Fruit fly (Drosophila melanogaster) whole organism, embryonic: ENCODE measurements around the gene Jupiter.

Source experiments
- Asciz ChIP-seq: fragments of 200-800 bp; sonication (Bioruptor generic); optimal IDR thresholded peaks from 2 replicates; lab custom pipeline; 2017; ENCODE audit warnings: missing biosample characterization, mild to moderate bottlenecking, missing genetic modification characterization, missing genetic modification reagents
- CG10321 ChIP-seq: fragments of 200-800 bp; sonication (Bioruptor generic); IDR thresholded peaks from 2 replicates; pipeline ENCODE4 v1.3.6; 2022; ENCODE audit warnings: missing biosample characterization, missing genetic modification characterization
- CG11398 ChIP-seq: fragments of 200-800 bp; sonication (Bioruptor generic); optimal IDR thresholded peaks from 2 replicates; lab custom pipeline; 2016; ENCODE audit warnings: missing biosample characterization, missing genetic modification characterization
- CG11560 ChIP-seq: fragments of 200-800 bp; sonication (Bioruptor generic); IDR thresholded peaks from 3 replicates; pipeline ENCODE4 v1.3.6; 2022; ENCODE audit warnings: missing biosample characterization, missing genetic modification characterization
- CG1233 ChIP-seq: fragments of 200-800 bp; sonication (Bioruptor generic); optimal IDR thresholded peaks from 4 replicates; lab custom pipeline; 2018; ENCODE audit warnings: missing biosample characterization, mild to moderate bottlenecking, missing genetic modification characterization
- CG13624 ChIP-seq: fragments of 200-800 bp; sonication (Bioruptor generic); optimal IDR thresholded peaks from 2 replicates; lab custom pipeline; 2016; ENCODE audit warnings: missing biosample characterization, missing genetic modification characterization
- CG15269 ChIP-seq: fragments of 200-800 bp; sonication (Bioruptor generic); optimal IDR thresholded peaks from 2 replicates; lab custom pipeline; 2018; ENCODE audit warnings: missing biosample characterization, mild to moderate bottlenecking, missing genetic modification characterization, moderate library complexity
- CG17385 ChIP-seq: fragments of 200-800 bp; sonication (Bioruptor generic); optimal IDR thresholded peaks from 3 replicates; lab custom pipeline; 2018; ENCODE audit warnings: missing biosample characterization, mild to moderate bottlenecking, missing genetic modification characterization
- CG17829 ChIP-seq: fragments of 200-800 bp; optimal IDR thresholded peaks from 2 replicates; lab custom pipeline; 2019; ENCODE audit warnings: missing biosample characterization, mild to moderate bottlenecking, missing genetic modification characterization, moderate library complexity
- CG32532 ChIP-seq: fragments of 200-800 bp; sonication (Bioruptor generic); IDR thresholded peaks from 2 replicates; pipeline ENCODE4 v1.3.6; 2022; ENCODE audit warnings: missing biosample characterization, missing genetic modification characterization
- CG3847 ChIP-seq: fragments of 200-800 bp; sonication (Bioruptor generic); IDR thresholded peaks from 2 replicates; pipeline ENCODE4 v1.3.6; 2022; ENCODE audit warnings: missing biosample characterization, missing genetic modification characterization
- CG4404 ChIP-seq: fragments of 200-800 bp; sonication (Bioruptor generic); IDR thresholded peaks from 2 replicates; pipeline ENCODE4 v1.3.6; 2022; ENCODE audit warnings: missing biosample characterization, missing genetic modification characterization
- CG4854 ChIP-seq: fragments of 200-800 bp; sonication (Bioruptor generic); optimal IDR thresholded peaks from 2 replicates; lab custom pipeline; 2016; ENCODE audit warnings: missing biosample characterization, missing genetic modification characterization, inconsistent platforms
- CG8924 ChIP-seq: fragments of 200-800 bp; optimal IDR thresholded peaks from 3 replicates; lab custom pipeline; 2019; ENCODE audit warnings: missing biosample characterization, mild to moderate bottlenecking, missing genetic modification characterization, moderate library complexity
- CG8944 ChIP-seq: fragments of 200-800 bp; sonication (Bioruptor generic); optimal IDR thresholded peaks from 3 replicates; lab custom pipeline; 2016; ENCODE audit warnings: missing biosample characterization, missing genetic modification characterization
- Dp ChIP-seq: fragments of 200-800 bp; sonication (Bioruptor generic); optimal IDR thresholded peaks from 2 replicates; lab custom pipeline; 2018; ENCODE audit warnings: missing biosample characterization, mild to moderate bottlenecking, missing genetic modification characterization, moderate library complexity
- HLH54F ChIP-seq: fragments of 200-800 bp; sonication (Bioruptor generic); optimal IDR thresholded peaks from 3 replicates; lab custom pipeline; 2016; ENCODE audit warnings: missing biosample characterization, missing genetic modification characterization
- Hey ChIP-seq: fragments of 200-800 bp; sonication (Bioruptor generic); optimal IDR thresholded peaks from 3 replicates; lab custom pipeline; 2018; ENCODE audit warnings: missing biosample characterization, mild to moderate bottlenecking, missing genetic modification characterization
- Hr3 ChIP-seq: fragments of 200-800 bp; sonication (Bioruptor generic); optimal IDR thresholded peaks from 3 replicates; lab custom pipeline; 2016; ENCODE audit warnings: missing biosample characterization, missing genetic modification characterization
- Lhr ChIP-seq: fragments of 200-800 bp; sonication (Bioruptor generic); optimal IDR thresholded peaks from 3 replicates; lab custom pipeline; 2017; ENCODE audit warnings: mild to moderate bottlenecking, missing biosample characterization, missing genetic modification reagents, missing genetic modification characterization
- Lim3 ChIP-seq: fragments of 200-800 bp; sonication (Bioruptor generic); IDR thresholded peaks from 2 replicates; pipeline ENCODE4 v1.3.6; 2022; ENCODE audit warnings: missing biosample characterization, missing genetic modification characterization
- MTF-1 ChIP-seq: fragments of 200-800 bp; sonication (Bioruptor generic); optimal IDR thresholded peaks from 2 replicates; lab custom pipeline; 2018; ENCODE audit warnings: missing biosample characterization, mild to moderate bottlenecking, missing genetic modification characterization, borderline replicate concordance
- Mad ChIP-seq: fragments of 200-800 bp; sonication (Bioruptor generic); optimal IDR thresholded peaks from 2 replicates; lab custom pipeline; 2016; ENCODE audit warnings: missing biosample characterization, missing genetic modification characterization
- Med ChIP-seq: fragments of 200-800 bp; sonication (Bioruptor generic); peaks from one replicate; lab custom pipeline; 2016; ENCODE audit warnings: missing biosample characterization, missing genetic modification characterization, mild to moderate bottlenecking, inconsistent platforms, moderate library complexity
- NC2α ChIP-seq: fragments of 200-800 bp; sonication (Bioruptor generic); optimal IDR thresholded peaks from 2 replicates; lab custom pipeline; 2016; ENCODE audit warnings: missing biosample characterization, missing genetic modification characterization
- NK7.1 ChIP-seq: fragments of 200-800 bp; sonication (Bioruptor generic); optimal IDR thresholded peaks from 3 replicates; lab custom pipeline; 2016; ENCODE audit warnings: missing biosample characterization, missing genetic modification characterization
- Oli ChIP-seq: fragments of 200-800 bp; sonication (Bioruptor generic); optimal IDR thresholded peaks from 2 replicates; lab custom pipeline; 2018; ENCODE audit warnings: missing biosample characterization, mild to moderate bottlenecking, missing genetic modification characterization, moderate library complexity
- Side ChIP-seq: fragments of 200-800 bp; sonication (Bioruptor generic); optimal IDR thresholded peaks from 2 replicates; lab custom pipeline; 2016; ENCODE audit warnings: missing biosample characterization, missing genetic modification characterization
- Six4 ChIP-seq: fragments of 200-800 bp; sonication (Bioruptor generic); optimal IDR thresholded peaks from 2 replicates; lab custom pipeline; 2016; ENCODE audit warnings: missing biosample characterization, missing genetic modification characterization
- Spps ChIP-seq: fragments of 200-800 bp; sonication (Bioruptor generic); optimal IDR thresholded peaks from 2 replicates; lab custom pipeline; 2018; ENCODE audit warnings: missing biosample characterization, mild to moderate bottlenecking, missing genetic modification characterization
- TFAM ChIP-seq: fragments of 200-800 bp; sonication (Bioruptor generic); optimal IDR thresholded peaks from 2 replicates; lab custom pipeline; 2017; ENCODE audit warnings: missing biosample characterization, missing genetic modification characterization, inconsistent platforms
- ase ChIP-seq: fragments of 200-800 bp; sonication (Bioruptor generic); IDR thresholded peaks from 3 replicates; pipeline ENCODE4 v1.3.6; 2022; ENCODE audit warnings: missing biosample characterization, missing genetic modification characterization
- bsh ChIP-seq, 2 experiments: fragments of 200-800 bp; sonication (Bioruptor generic); optimal IDR thresholded peaks; 2 replicates each; lab custom pipeline; 2017 to 2018; ENCODE audit warnings: mild to moderate bottlenecking in 2 of 2, missing biosample characterization in 2 of 2, missing genetic modification characterization in 2 of 2, moderate library complexity in 1 of 2
- chinmo ChIP-seq: fragments of 200-800 bp; sonication (Bioruptor generic); IDR thresholded peaks from 4 replicates; pipeline ENCODE4 v1.3.6; 2022; ENCODE audit warnings: missing biosample characterization, missing genetic modification characterization; ENCODE audit not compliant: partially characterized antibody
- chn ChIP-seq: fragments of 200-800 bp; sonication (Bioruptor generic); optimal IDR thresholded peaks from 2 replicates; lab custom pipeline; 2016; ENCODE audit warnings: missing biosample characterization, missing genetic modification characterization
- da ChIP-seq: fragments of 200-800 bp; sonication (Bioruptor generic); optimal IDR thresholded peaks from 2 replicates; lab custom pipeline; 2016; ENCODE audit warnings: missing biosample characterization, missing genetic modification characterization
- fd96Cb ChIP-seq: fragments of 200-800 bp; sonication (Bioruptor generic); optimal IDR thresholded peaks from 2 replicates; lab custom pipeline; 2018; ENCODE audit warnings: missing biosample characterization, mild to moderate bottlenecking, missing genetic modification characterization, moderate library complexity
- ftz-f1 ChIP-seq: fragments of 200-800 bp; sonication (Bioruptor generic); optimal IDR thresholded peaks from 2 replicates; lab custom pipeline; 2016; ENCODE audit warnings: missing biosample characterization, missing genetic modification characterization
- gfzf ChIP-seq: fragments of 200-800 bp; sonication (Bioruptor generic); optimal IDR thresholded peaks from 2 replicates; lab custom pipeline; 2016; ENCODE audit warnings: missing biosample characterization, mild to moderate bottlenecking, missing genetic modification characterization, moderate library complexity
- hth ChIP-seq: fragments of >200 bp; optimal IDR thresholded peaks from 2 replicates; lab custom pipeline; 2017; ENCODE audit warnings: inconsistent platforms
- kah ChIP-seq: fragments of 200-800 bp; sonication (Bioruptor generic); optimal IDR thresholded peaks from 2 replicates; lab custom pipeline; 2018; ENCODE audit warnings: missing biosample characterization, mild to moderate bottlenecking, missing genetic modification characterization
- maf-S ChIP-seq: fragments of 200-800 bp; sonication (Bioruptor generic); optimal IDR thresholded peaks from 2 replicates; lab custom pipeline; 2016; ENCODE audit warnings: missing biosample characterization, missing genetic modification characterization
- scrt ChIP-seq: fragments of 200-800 bp; sonication (Bioruptor generic); optimal IDR thresholded peaks from 2 replicates; lab custom pipeline; 2018; ENCODE audit warnings: missing biosample characterization, mild to moderate bottlenecking, missing genetic modification characterization, moderate library complexity
- sna ChIP-seq: fragments of 200-800 bp; sonication (Bioruptor generic); IDR thresholded peaks from 2 replicates; pipeline ENCODE4 v1.3.6; 2022; ENCODE audit warnings: missing biosample characterization, missing genetic modification characterization; ENCODE audit not compliant: partially characterized antibody
- sob ChIP-seq: fragments of 200-800 bp; sonication (Bioruptor generic); IDR thresholded peaks from 2 replicates; pipeline ENCODE4 v1.3.6; 2022; ENCODE audit warnings: missing biosample characterization, missing genetic modification characterization
- stc ChIP-seq: fragments of 200-800 bp; sonication (Bioruptor generic); IDR thresholded peaks from 2 replicates; pipeline ENCODE4 v1.3.6; 2022; ENCODE audit warnings: missing biosample characterization, missing genetic modification characterization
- stwl ChIP-seq: fragments of 200-800 bp; sonication (Bioruptor generic); optimal IDR thresholded peaks from 3 replicates; lab custom pipeline; 2018; ENCODE audit warnings: missing biosample characterization, mild to moderate bottlenecking, missing genetic modification characterization, moderate library complexity
- sug ChIP-seq: fragments of 200-800 bp; optimal IDR thresholded peaks from 2 replicates; lab custom pipeline; 2019; ENCODE audit warnings: missing biosample characterization, mild to moderate bottlenecking, missing genetic modification characterization, moderate library complexity
- tio ChIP-seq: fragments of 200-800 bp; sonication (Bioruptor generic); optimal IDR thresholded peaks from 2 replicates; lab custom pipeline; 2017; ENCODE audit warnings: missing biosample characterization, missing genetic modification characterization, inconsistent platforms
- wor ChIP-seq: fragments of 200-800 bp; sonication (Bioruptor generic); IDR thresholded peaks from 2 replicates; pipeline ENCODE4 v1.3.6; 2022; ENCODE audit warnings: missing biosample characterization, missing genetic modification characterization
- zf30C ChIP-seq: fragments of 200-800 bp; sonication (Bioruptor generic); optimal IDR thresholded peaks from 3 replicates; lab custom pipeline; 2018; ENCODE audit warnings: missing biosample characterization, mild to moderate bottlenecking, missing genetic modification characterization

Jupiter gene

DNA sequence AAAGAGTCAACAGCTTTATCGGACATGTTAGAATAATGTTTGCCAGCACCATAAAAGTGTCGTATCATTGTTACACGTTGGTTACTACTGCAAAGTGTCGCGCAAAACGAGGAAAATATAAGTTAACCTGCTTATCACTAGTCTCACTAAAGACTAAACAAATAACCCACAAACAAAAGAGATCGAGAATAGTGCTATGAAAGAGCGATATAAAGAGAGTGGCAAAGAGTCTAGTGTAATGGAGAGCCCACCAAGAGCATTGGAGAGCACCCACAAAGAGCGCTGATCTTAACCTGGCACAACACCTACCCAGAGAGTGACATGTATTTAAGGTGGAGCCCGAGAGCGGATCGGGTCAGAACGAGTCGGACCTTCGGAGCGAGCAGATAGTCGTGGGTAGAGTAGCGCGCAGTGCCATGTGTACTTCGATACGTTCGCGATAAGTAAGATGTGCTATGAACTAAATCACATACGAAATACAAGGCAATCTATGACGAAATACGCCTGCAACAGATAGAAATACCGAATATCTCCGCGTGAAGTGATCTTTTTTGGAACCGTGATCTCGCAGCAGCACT is 50.7 kb downstream of the Jupiter start, which contains the start of gene Mrp4 (continued):
- TF ChIP-seq chn (GFP tag; lab: Kevin White, UChicago), result no peak
- TF ChIP-seq Mad (GFP tag; lab: Kevin White, UChicago), result no peak
- peak; percentile 66 for TF ChIP-seq sna (GFP tag; lab: Robert Waterston, UW)
- peak; percentile 57 for TF ChIP-seq NK7.1
- no peak for TF ChIP-seq maf-S (GFP tag; lab: Kevin White, UChicago)
- peak; percentile 27 for TF ChIP-seq scrt (GFP tag; lab: Kevin White, UChicago)
- TF ChIP-seq kah (GFP tag; lab: Kevin White, UChicago), result peak; percentile 49
- TF ChIP-seq Med (GFP tag; lab: Kevin White, UChicago), result peak; percentile 79
- TF ChIP-seq CG8944 (GFP tag; lab: Kevin White, UChicago), result no peak
- TF ChIP-seq NC2α, result peak; percentile 57
- no peak for TF ChIP-seq CG10321
- TF ChIP-seq chinmo (GFP tag; lab: Robert Waterston, UW), result peak; percentile 93; the same call in 3 of the 4 replicates
- no peak for TF ChIP-seq wor
- TF ChIP-seq CG17385 (GFP tag; lab: Kevin White, UChicago), result peak; percentile 81
- TF ChIP-seq Hey (tag; lab: Kevin White, UChicago), result peak; percentile 49
- TF ChIP-seq da (GFP tag; lab: Kevin White, UChicago), result no peak
- peak; percentile 27 for TF ChIP-seq CG8924 (tag; lab: Kevin White, UChicago)
- TF ChIP-seq gfzf, result no peak
- TF ChIP-seq MTF-1 (GFP tag; lab: Kevin White, UChicago), result peak; percentile 56
- TF ChIP-seq stc (GFP tag; lab: Robert Waterston, UW), result peak; percentile 45; the same call in 1 of the 2 replicates
- TF ChIP-seq Side (GFP tag; lab: Kevin White, UChicago), result peak; percentile 46
- peak; percentile 93 for TF ChIP-seq ftz-f1 (GFP tag; lab: Kevin White, UChicago)
- TF ChIP-seq ase (GFP tag; lab: Robert Waterston, UW), result peak; percentile 41; the same call in 1 of the 3 replicates
- no peak for TF ChIP-seq Dp
- TF ChIP-seq Spps (tag; lab: Kevin White, UChicago), result no peak
- no peak for TF ChIP-seq hth (lab: Kevin White, UChicago)
- TF ChIP-seq Lhr (GFP tag; lab: Kevin White, UChicago), result no peak
- no peak for TF ChIP-seq Lim3 (GFP tag; lab: Robert Waterston, UW)
- no peak for TF ChIP-seq Oli (tag; lab: Kevin White, UChicago)
- TF ChIP-seq zf30C, result no peak
- TF ChIP-seq CG11560 (tag; lab: Robert Waterston, UW), result no peak
- no peak for TF ChIP-seq Six4 (GFP tag; lab: Kevin White, UChicago)
- no peak for TF ChIP-seq CG4854 (GFP tag; lab: Kevin White, UChicago)
- no peak for TF ChIP-seq Hr3
- peak; percentile 11 for TF ChIP-seq CG17829 (tag; lab: Kevin White, UChicago)
- peak; percentile 18 for TF ChIP-seq CG13624 (GFP tag; lab: Kevin White, UChicago)
- TF ChIP-seq CG1233, result peak; percentile 8
- TF ChIP-seq stwl (tag; lab: Kevin White, UChicago), result no peak
- TF ChIP-seq CG4404, result no peak
- TF ChIP-seq fd96Cb (tag; lab: Kevin White, UChicago), result no peak
- TF ChIP-seq bsh (GFP tag; optimal IDR thresholded peaks at IDR 0.05; lab: Kevin White, UChicago), result peak in 1 of 2 experiments; percentile 16
- TF ChIP-seq CG11398 (GFP tag; lab: Kevin White, UChicago), result no peak
- peak; percentile 54 for TF ChIP-seq Asciz
- peak; percentile 38 for TF ChIP-seq sug
- no peak for TF ChIP-seq HLH54F (GFP tag; lab: Kevin White, UChicago)
- TF ChIP-seq CG32532, result peak; percentile 78; the same call in 1 of the 2 replicates
- TF ChIP-seq TFAM (GFP tag; lab: Kevin White, UChicago), result no peak
- no peak for TF ChIP-seq tio
- TF ChIP-seq CG3847, result 0 out of 2 replicates have a peak, but pooled peaks have one; percentile 20
- peak; percentile 20 for TF ChIP-seq CG15269 (tag; lab: Kevin White, UChicago)
- TF ChIP-seq sob (GFP tag; lab: Robert Waterston, UW), result peak; percentile 69; the same call in 1 of the 2 replicates
